Worm (Caenorhabditis elegans) whole organism, L1 larva: ENCODE measurements around the gene frl-1.

Experiments
- F16B12.6 ChIP-seq: fragments of 150-350 bp; optimal IDR thresholded peaks from 2 replicates; lab custom pipeline; 2014; ENCODE audit warnings: missing biosample characterization, missing genetic modification characterization
- alr-1 ChIP-seq: fragments of 200-800 bp; sonication (Bioruptor generic); optimal IDR thresholded peaks from 2 replicates; lab custom pipeline; 2018; ENCODE audit warnings: borderline replicate concordance, mild to moderate bottlenecking, missing genetic modification characterization, missing compliant biosample characterization
- dsc-1 ChIP-seq: sonication (generic microtip); optimal IDR thresholded peaks from 2 replicates; lab custom pipeline; 2016; ENCODE audit warnings: mild to moderate bottlenecking, missing genetic modification characterization, missing compliant biosample characterization
- egl-13 ChIP-seq: sonication (generic microtip); optimal IDR thresholded peaks from 2 replicates; lab custom pipeline; 2016; ENCODE audit warnings: missing genotype, missing genetic modification reagents, missing genetic modification characterization, missing compliant biosample characterization
- elt-2 ChIP-seq: sonication (generic microtip); optimal IDR thresholded peaks from 2 replicates; lab custom pipeline; 2016; ENCODE audit warnings: missing genetic modification characterization, mild to moderate bottlenecking, inconsistent platforms, missing compliant biosample characterization, missing genetic modification reagents
- fkh-10 ChIP-seq: sonication (generic microtip); optimal IDR thresholded peaks from 2 replicates; lab custom pipeline; 2017; ENCODE audit warnings: missing biosample characterization, missing genetic modification reagents, missing genetic modification characterization
- hlh-4 ChIP-seq: sonication (generic microtip); optimal IDR thresholded peaks from 2 replicates; lab custom pipeline; 2016; ENCODE audit warnings: mild to moderate bottlenecking, missing genetic modification characterization, missing compliant biosample characterization
- irx-1 ChIP-seq: sonication (generic microtip); optimal IDR thresholded peaks from 2 replicates; lab custom pipeline; 2016; ENCODE audit warnings: missing genetic modification characterization, missing compliant biosample characterization
- nhr-237 ChIP-seq: fragments of 150-350 bp; optimal IDR thresholded peaks from 2 replicates; lab custom pipeline; 2014; ENCODE audit warnings: missing biosample characterization, missing genetic modification characterization
- nhr-84 ChIP-seq: sonication (generic microtip); optimal IDR thresholded peaks from 2 replicates; lab custom pipeline; 2017; ENCODE audit warnings: missing biosample characterization, missing genetic modification characterization
- nhr-85 ChIP-seq: sonication (generic microtip); peaks from one replicate; lab custom pipeline; 2016; ENCODE audit warnings: missing genetic modification characterization, inconsistent platforms, missing compliant biosample characterization
- skn-1 ChIP-seq: fragments of 150-350 bp; optimal IDR thresholded peaks from 2 replicates; lab custom pipeline; 2014; ENCODE audit warnings: missing biosample characterization, missing genetic modification characterization
- snpc-4 ChIP-seq: fragments of 150-350 bp; optimal IDR thresholded peaks from 2 replicates; lab custom pipeline; 2014; ENCODE audit warnings: missing biosample characterization, missing genetic modification characterization
- sox-4 ChIP-seq: sonication (generic microtip); optimal IDR thresholded peaks from 2 replicates; lab custom pipeline; 2016; ENCODE audit warnings: missing genetic modification characterization, missing compliant biosample characterization
- sup-37 ChIP-seq: fragments of 200-800 bp; sonication (Bioruptor generic); optimal IDR thresholded peaks from 2 replicates; lab custom pipeline; 2018; ENCODE audit warnings: mild to moderate bottlenecking, missing genetic modification characterization, missing compliant biosample characterization
- unc-86 ChIP-seq: sonication (generic microtip); optimal IDR thresholded peaks from 2 replicates; lab custom pipeline; 2016; ENCODE audit warnings: missing genetic modification characterization, missing compliant biosample characterization
- vab-15 ChIP-seq: sonication (generic microtip); optimal IDR thresholded peaks from 2 replicates; lab custom pipeline; 2017; ENCODE audit warnings: missing genotype, mild to moderate bottlenecking, missing genetic modification characterization, missing compliant biosample characterization

frl-1 gene

DNA sequence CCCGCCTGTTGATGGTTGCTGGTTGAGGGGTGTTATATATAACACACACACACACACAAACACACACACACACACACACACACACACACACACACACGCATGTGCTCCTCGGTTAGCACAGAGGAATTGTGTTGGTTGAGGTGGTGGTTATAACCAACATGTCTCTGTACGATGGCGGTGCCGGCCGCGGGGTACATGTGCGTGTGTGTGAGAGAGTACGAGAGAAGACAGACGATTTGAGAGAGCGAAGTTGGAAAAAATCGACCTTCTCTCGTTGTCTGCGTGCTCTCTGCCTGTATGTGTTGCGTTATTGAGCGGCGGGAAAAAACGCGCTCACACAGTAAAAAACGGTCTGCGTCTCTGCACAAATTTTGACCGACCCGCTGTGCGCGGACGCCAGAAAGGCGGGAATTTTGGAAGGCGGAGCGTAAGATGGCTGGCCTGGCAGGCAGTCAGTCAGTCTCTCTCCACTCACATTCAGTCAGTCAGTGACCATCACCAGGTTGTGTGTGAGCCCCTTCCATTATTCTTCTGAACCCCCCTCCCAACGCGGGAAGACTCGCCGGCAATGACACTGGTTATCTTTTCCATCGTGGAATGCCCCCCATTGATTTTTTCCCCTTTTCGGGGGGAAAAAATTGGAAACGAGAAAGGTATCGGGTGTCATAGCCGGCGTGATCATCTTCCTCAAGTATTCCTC, 48.1 kb downstream of the frl-1 start (continued):
- peak; percentile 24 for TF ChIP-seq skn-1
- peak; percentile 93 for TF ChIP-seq nhr-85
- TF ChIP-seq fkh-10 (GFP tag; lab: Kevin White, UChicago), result no peak
- TF ChIP-seq unc-86 (tag; lab: Kevin White, UChicago), result no peak
- no peak for TF ChIP-seq egl-13 (tag; lab: Kevin White, UChicago)
- TF ChIP-seq irx-1 (tag; lab: Kevin White, UChicago), result peak; percentile 54
- TF ChIP-seq elt-2 (tag; lab: Kevin White, UChicago), result peak; percentile 50
- no peak for TF ChIP-seq vab-15 (tag; lab: Kevin White, UChicago)
- TF ChIP-seq snpc-4 (tag; lab: Kevin White, UChicago), result peak; percentile 30
- TF ChIP-seq, all 84 proteins: peak for 43

DNA sequence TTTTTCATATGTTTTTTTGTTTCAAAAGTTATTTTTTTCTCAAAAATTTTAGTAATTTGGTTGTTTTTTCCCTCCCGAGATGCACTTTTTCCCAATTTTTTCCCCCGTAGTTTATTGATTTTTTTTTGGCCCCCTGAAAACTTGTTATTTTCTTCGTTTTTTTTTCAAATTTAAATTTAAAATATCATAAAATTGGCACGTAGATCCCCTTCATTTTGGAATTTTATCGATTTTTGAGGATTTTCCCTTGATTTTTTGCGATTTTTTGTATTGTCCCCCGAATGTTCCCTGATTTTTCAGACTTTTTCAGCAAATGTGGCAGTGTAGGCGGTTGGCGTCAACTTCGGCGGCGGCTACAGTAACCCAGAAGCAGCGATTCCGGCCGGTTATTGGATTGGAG, 73.8 kb downstream of the frl-1 start, which contains the start of gene C39B5.6:
Gene C39B5.6, plus strand, starts transcription at position 301 of the 400 bp plus-strand sequence.
- no peak for TF ChIP-seq nhr-237 (tag; lab: Kevin White, UChicago)
- no peak for TF ChIP-seq alr-1 (tag; lab: Kevin White, UChicago)
- TF ChIP-seq dsc-1 (tag; lab: Kevin White, UChicago), result no peak
- no peak for TF ChIP-seq sup-37 (GFP tag; lab: Kevin White, UChicago)
- no peak for TF ChIP-seq sox-4 (tag; lab: Kevin White, UChicago)
- TF ChIP-seq hlh-4 (tag; lab: Kevin White, UChicago), result no peak
- TF ChIP-seq nhr-84 (tag; lab: Kevin White, UChicago), result no peak
- TF ChIP-seq F16B12.6 (tag; lab: Kevin White, UChicago), result no peak
